Worm (Caenorhabditis elegans) whole organism, L3 larva: ENCODE measurements around the gene F41G4.8.

Experiments
- ama-1 ChIP-seq: fragments of 150-350 bp; optimal IDR thresholded peaks from 2 replicates; lab custom pipeline; 2018
- ceh-82 ChIP-seq: fragments of 150-350 bp; optimal IDR thresholded peaks from 2 replicates; lab custom pipeline; 2014; ENCODE audit warnings: missing biosample characterization, missing genetic modification characterization
- jun-1 ChIP-seq: fragments of 150-350 bp; optimal IDR thresholded peaks from 2 replicates; lab custom pipeline; 2014; ENCODE audit warnings: missing biosample characterization, missing genetic modification reagents, missing genetic modification characterization
- lin-15B ChIP-seq: fragments of 150-350 bp; optimal IDR thresholded peaks from 2 replicates; lab custom pipeline; 2014; ENCODE audit warnings: missing biosample characterization, missing genetic modification characterization
- nfya-1 ChIP-seq: sonication (generic microtip); optimal IDR thresholded peaks from 2 replicates; lab custom pipeline; 2017; ENCODE audit warnings: missing genetic modification characterization, mild to moderate bottlenecking, missing compliant biosample characterization, antibody characterized with exemption, moderate library complexity; ENCODE audit not compliant: insufficient read depth
- nhr-11 ChIP-seq: fragments of 150-350 bp; optimal IDR thresholded peaks from 2 replicates; lab custom pipeline; 2014; ENCODE audit warnings: missing biosample characterization, missing genetic modification characterization
- nhr-23 ChIP-seq: fragments of 150-350 bp; optimal IDR thresholded peaks from 2 replicates; lab custom pipeline; 2014; ENCODE audit warnings: missing biosample characterization, missing genetic modification reagents, missing genetic modification characterization
- nhr-237 ChIP-seq: fragments of 150-350 bp; optimal IDR thresholded peaks from 2 replicates; lab custom pipeline; 2014; ENCODE audit warnings: missing biosample characterization, missing genetic modification characterization
- nhr-76 ChIP-seq: fragments of 150-350 bp; sonication (generic microtip); optimal IDR thresholded peaks from 5 replicates; lab custom pipeline; 2014; ENCODE audit warnings: missing biosample characterization, missing genetic modification characterization
- nhr-77 ChIP-seq: fragments of 150-350 bp; optimal IDR thresholded peaks from 2 replicates; lab custom pipeline; 2014; ENCODE audit warnings: missing biosample characterization, missing genetic modification characterization
- skn-1 ChIP-seq: fragments of 150-350 bp; optimal IDR thresholded peaks from 2 replicates; lab custom pipeline; 2014; ENCODE audit warnings: missing biosample characterization, missing genetic modification characterization
- unc-62 ChIP-seq: fragments of 150-350 bp; sonication (generic microtip); optimal IDR thresholded peaks from 4 replicates; lab custom pipeline; 2014; ENCODE audit warnings: missing biosample characterization, missing genetic modification reagents, missing genetic modification characterization
- ztf-4 ChIP-seq: fragments of 150-350 bp; optimal IDR thresholded peaks from 2 replicates; lab custom pipeline; 2014; ENCODE audit warnings: missing biosample characterization, missing genetic modification characterization

- TF ChIP-seq skn-1, result no peak
- TF ChIP-seq lin-15B (tag; lab: Kevin White, UChicago), result no peak
- TF ChIP-seq ceh-82 (tag; lab: Kevin White, UChicago), result no peak
- TF ChIP-seq nhr-77 (tag; lab: Kevin White, UChicago), result no peak
- TF ChIP-seq nfya-1 (tag; lab: Kevin White, UChicago), result no peak
- no peak for TF ChIP-seq nhr-76 (tag; lab: Kevin White, UChicago)
- TF ChIP-seq ama-1, result no peak
- no peak for TF ChIP-seq ztf-4
- no peak for TF ChIP-seq nhr-11 (tag; lab: Kevin White, UChicago)
- no peak for TF ChIP-seq nhr-23 (tag; lab: Kevin White, UChicago)
- TF ChIP-seq jun-1, result no peak
- no peak for TF ChIP-seq nhr-237 (tag; lab: Kevin White, UChicago)
- no peak for TF ChIP-seq unc-62 (GFP tag; lab: Kevin White, UChicago)
These were observed 37.8 kb downstream of the F41G4.8 start, which contains the start of gene mec-4 for ce11 chrX:16807015-16807414.
